Fruit fly (Drosophila melanogaster) whole organism, embryonic: Measurements from ENCODE around the gene Jon99Fii.

ENCODE experiments used
- BtbVII ChIP-seq: fragments of 200-800 bp; sonication (Bioruptor generic); optimal IDR thresholded peaks from 3 replicates; lab custom pipeline; 2017; ENCODE audit warnings: missing biosample characterization, mild to moderate bottlenecking, missing genetic modification characterization
- CG10565 ChIP-seq: fragments of 200-800 bp; sonication (Bioruptor generic); optimal IDR thresholded peaks from 3 replicates; lab custom pipeline; 2016; ENCODE audit warnings: missing biosample characterization, mild to moderate bottlenecking, missing genetic modification characterization
- CG11504 ChIP-seq: fragments of 200-800 bp; sonication (Bioruptor generic); optimal IDR thresholded peaks from 3 replicates; lab custom pipeline; 2019; ENCODE audit warnings: missing biosample characterization, mild to moderate bottlenecking, missing genetic modification characterization, moderate library complexity
- CG13424 ChIP-seq: fragments of 200-800 bp; sonication (Bioruptor generic); optimal IDR thresholded peaks from 2 replicates; lab custom pipeline; 2019; ENCODE audit warnings: missing biosample characterization, mild to moderate bottlenecking, missing genetic modification characterization, moderate library complexity
- CG13775 ChIP-seq: fragments of 200-800 bp; sonication (Bioruptor generic); optimal IDR thresholded peaks from 3 replicates; lab custom pipeline; 2017; ENCODE audit warnings: missing biosample characterization, mild to moderate bottlenecking, missing genetic modification characterization
- CG15601 ChIP-seq: fragments of 200-800 bp; sonication (Bioruptor generic); optimal IDR thresholded peaks from 3 replicates; lab custom pipeline; 2019; ENCODE audit warnings: missing biosample characterization, mild to moderate bottlenecking, missing genetic modification characterization, moderate library complexity
- CG18011 ChIP-seq: fragments of 200-800 bp; sonication (Bioruptor generic); optimal IDR thresholded peaks from 2 replicates; lab custom pipeline; 2017; ENCODE audit warnings: missing biosample characterization, missing genetic modification characterization, mild to moderate bottlenecking, moderate library complexity, missing genotype
- CG2129 ChIP-seq: fragments of 200-800 bp; sonication (Bioruptor generic); IDR thresholded peaks from 2 replicates; pipeline ENCODE4 v1.3.6; 2022; ENCODE audit warnings: missing biosample characterization, missing genetic modification characterization; ENCODE audit not compliant: partially characterized antibody
- CG2199 ChIP-seq: fragments of 200-800 bp; sonication (Bioruptor generic); IDR thresholded peaks from 3 replicates; pipeline ENCODE4 v1.3.6; 2022; ENCODE audit warnings: missing biosample characterization, missing genetic modification characterization
- CG3065 ChIP-seq: fragments of 200-800 bp; sonication (Bioruptor generic); optimal IDR thresholded peaks from 2 replicates; lab custom pipeline; 2016; ENCODE audit warnings: missing biosample characterization, missing genetic modification characterization
- CG31224 ChIP-seq: fragments of 200-800 bp; sonication (Bioruptor generic); IDR thresholded peaks from 2 replicates; pipeline ENCODE4 v1.3.6; 2022; ENCODE audit warnings: missing biosample characterization, missing genetic modification characterization
- CkIIα-i1 ChIP-seq: fragments of 200-800 bp; sonication (Bioruptor generic); IDR thresholded peaks from 2 replicates; pipeline ENCODE4 v1.3.6; 2022; ENCODE audit warnings: missing biosample characterization, missing genetic modification characterization
- D19A ChIP-seq: fragments of 200-800 bp; optimal IDR thresholded peaks from 3 replicates; lab custom pipeline; 2019; ENCODE audit warnings: missing biosample characterization, mild to moderate bottlenecking, missing genetic modification characterization, moderate library complexity
- E2f2 ChIP-seq: fragments of 200-800 bp; sonication (Bioruptor generic); IDR thresholded peaks from 2 replicates; pipeline ENCODE4 v1.3.6; 2022; ENCODE audit warnings: missing biosample characterization, missing genetic modification characterization
- Elba2 ChIP-seq: fragments of 200-800 bp; sonication (Bioruptor generic); optimal IDR thresholded peaks from 3 replicates; lab custom pipeline; 2016; ENCODE audit warnings: missing biosample characterization, missing genetic modification characterization
- GATAe ChIP-seq: fragments of 200-800 bp; sonication (Bioruptor generic); conservative IDR thresholded peaks from 2 replicates; pipeline ENCODE4 v1.3.6; 2022; ENCODE audit warnings: missing biosample characterization, missing genetic modification characterization
- Gug ChIP-seq: fragments of 200-800 bp; sonication (Bioruptor generic); IDR thresholded peaks from 4 replicates; pipeline ENCODE4 v1.3.6; 2022; ENCODE audit warnings: missing biosample characterization, missing genetic modification characterization
- H15 ChIP-seq: fragments of 200-800 bp; sonication (Bioruptor generic); IDR thresholded peaks from 3 replicates; pipeline ENCODE4 v1.3.6; 2022; ENCODE audit warnings: missing biosample characterization, missing genetic modification characterization
- HLHmδ ChIP-seq: fragments of 200-800 bp; sonication (Bioruptor generic); optimal IDR thresholded peaks from 2 replicates; lab custom pipeline; 2018; ENCODE audit warnings: missing biosample characterization, mild to moderate bottlenecking, missing genetic modification characterization, moderate library complexity
- HmgZ ChIP-seq: fragments of 200-800 bp; sonication (Bioruptor generic); optimal IDR thresholded peaks from 2 replicates; lab custom pipeline; 2018; ENCODE audit warnings: missing biosample characterization, mild to moderate bottlenecking, missing genetic modification characterization
- Hr78 ChIP-seq, 2 experiments: fragments of 200-800 bp in 1 of 2; fragments of >200 bp in 1 of 2; sonication (Bioruptor generic) in 1 of 2; optimal IDR thresholded peaks; 2 replicates each; lab custom pipeline; 2017 to 2019; ENCODE audit warnings: missing biosample characterization in 2 of 2, missing genetic modification characterization in 2 of 2, mild to moderate bottlenecking in 1 of 2, moderate library complexity in 1 of 2
- Lhr ChIP-seq: fragments of 200-800 bp; sonication (Bioruptor generic); optimal IDR thresholded peaks from 3 replicates; lab custom pipeline; 2017; ENCODE audit warnings: mild to moderate bottlenecking, missing biosample characterization, missing genetic modification reagents, missing genetic modification characterization
- MTF-1 ChIP-seq: fragments of 200-800 bp; sonication (Bioruptor generic); optimal IDR thresholded peaks from 2 replicates; lab custom pipeline; 2018; ENCODE audit warnings: missing biosample characterization, mild to moderate bottlenecking, missing genetic modification characterization, borderline replicate concordance
- Mad ChIP-seq: fragments of 200-800 bp; sonication (Bioruptor generic); optimal IDR thresholded peaks from 2 replicates; lab custom pipeline; 2016; ENCODE audit warnings: missing biosample characterization, missing genetic modification characterization
- NK7.1 ChIP-seq: fragments of 200-800 bp; sonication (Bioruptor generic); optimal IDR thresholded peaks from 3 replicates; lab custom pipeline; 2016; ENCODE audit warnings: missing biosample characterization, missing genetic modification characterization
- Nf-YC ChIP-seq: fragments of 200-800 bp; optimal IDR thresholded peaks from 3 replicates; lab custom pipeline; 2019; ENCODE audit warnings: missing biosample characterization, mild to moderate bottlenecking, missing genetic modification characterization, moderate library complexity
- Poxn ChIP-seq: fragments of 200-800 bp; sonication (Bioruptor generic); IDR thresholded peaks from 2 replicates; pipeline ENCODE4 v1.3.6; 2022; ENCODE audit warnings: missing biosample characterization, missing genetic modification characterization
- Rfx ChIP-seq: fragments of 200-800 bp; sonication (Bioruptor generic); IDR thresholded peaks from 2 replicates; pipeline ENCODE4 v1.3.6; 2022; ENCODE audit warnings: missing biosample characterization, missing genetic modification characterization
- Sox102F ChIP-seq: fragments of 200-800 bp; sonication (Bioruptor generic); optimal IDR thresholded peaks from 2 replicates; lab custom pipeline; 2018; ENCODE audit warnings: missing biosample characterization, mild to moderate bottlenecking, missing genetic modification characterization, moderate library complexity
- Tbp ChIP-seq: fragments of >200 bp; optimal IDR thresholded peaks from 2 replicates; lab custom pipeline; 2018; ENCODE audit warnings: missing biosample characterization, missing genetic modification characterization
- abd-A ChIP-seq: fragments of 200-800 bp; sonication (Bioruptor generic); optimal IDR thresholded peaks from 3 replicates; lab custom pipeline; 2019; ENCODE audit warnings: missing biosample characterization, mild to moderate bottlenecking, missing genetic modification characterization, moderate library complexity
- bowl ChIP-seq: fragments of 200-800 bp; sonication (Bioruptor generic); IDR thresholded peaks from 2 replicates; pipeline ENCODE4 v1.3.6; 2022; ENCODE audit warnings: missing biosample characterization, missing genetic modification characterization
- bsh ChIP-seq, 2 experiments: fragments of 200-800 bp; sonication (Bioruptor generic); optimal IDR thresholded peaks; 2 replicates each; lab custom pipeline; 2017 to 2018; ENCODE audit warnings: mild to moderate bottlenecking in 2 of 2, missing biosample characterization in 2 of 2, missing genetic modification characterization in 2 of 2, moderate library complexity in 1 of 2
- chif ChIP-seq, 2 experiments: fragments of 200-800 bp; sonication (Bioruptor generic); optimal IDR thresholded peaks; 3 replicates each; lab custom pipeline; 2016; ENCODE audit warnings: missing biosample characterization in 2 of 2, missing genetic modification characterization in 2 of 2
- croc ChIP-seq: fragments of 200-800 bp; sonication (Bioruptor generic); conservative IDR thresholded peaks from 3 replicates; pipeline ENCODE4 v1.3.6; 2022; ENCODE audit warnings: missing biosample characterization, missing genetic modification characterization
- cwo ChIP-seq: fragments of 200-800 bp; sonication (Bioruptor generic); optimal IDR thresholded peaks from 3 replicates; lab custom pipeline; 2017; ENCODE audit warnings: missing biosample characterization, missing genetic modification characterization, mild to moderate bottlenecking, moderate library complexity, missing genetic modification reagents
- dati ChIP-seq: fragments of 200-800 bp; sonication (Bioruptor generic); IDR thresholded peaks from 2 replicates; pipeline ENCODE4 v1.3.6; 2022; ENCODE audit warnings: missing biosample characterization, missing genetic modification characterization
- dmrt11E ChIP-seq: fragments of 200-800 bp; sonication (Bioruptor generic); optimal IDR thresholded peaks from 3 replicates; lab custom pipeline; 2018; ENCODE audit warnings: missing biosample characterization, mild to moderate bottlenecking, missing genetic modification characterization, moderate library complexity
- fru ChIP-seq: fragments of >200 bp; optimal IDR thresholded peaks from 2 replicates; lab custom pipeline; 2017
- gce ChIP-seq: fragments of 200-800 bp; sonication (Bioruptor generic); IDR thresholded peaks from 3 replicates; pipeline ENCODE4 v1.3.6; 2022; ENCODE audit warnings: missing biosample characterization, missing genetic modification characterization
- gt ChIP-seq: fragments of 200-800 bp; sonication (Bioruptor generic); IDR thresholded peaks from 2 replicates; pipeline ENCODE4 v1.3.6; 2022; ENCODE audit warnings: missing biosample characterization, missing genetic modification characterization
- h ChIP-seq: fragments of >200 bp; optimal IDR thresholded peaks from 2 replicates; lab custom pipeline; 2017
- insv ChIP-seq, 2 experiments: fragments of 200-800 bp; sonication (Bioruptor generic); optimal IDR thresholded peaks; 3 replicates each; lab custom pipeline; 2016 to 2018; ENCODE audit warnings: missing biosample characterization in 2 of 2, missing genetic modification characterization in 2 of 2
- kni ChIP-seq: fragments of 200-800 bp; sonication (Bioruptor generic); optimal IDR thresholded peaks from 3 replicates; lab custom pipeline; 2017; ENCODE audit warnings: mild to moderate bottlenecking, missing biosample characterization, missing genetic modification reagents, missing genetic modification characterization
- lbe ChIP-seq: fragments of 200-800 bp; sonication (Bioruptor generic); optimal IDR thresholded peaks from 2 replicates; lab custom pipeline; 2016; ENCODE audit warnings: missing biosample characterization, mild to moderate bottlenecking, missing genetic modification characterization
- mld ChIP-seq: fragments of 200-800 bp; sonication (Bioruptor generic); IDR thresholded peaks from 3 replicates; pipeline ENCODE4 v1.3.6; 2022; ENCODE audit warnings: missing biosample characterization, missing genetic modification characterization; ENCODE audit not compliant: partially characterized antibody
- nerfin-2 ChIP-seq: fragments of 200-800 bp; sonication (Bioruptor generic); IDR thresholded peaks from 2 replicates; pipeline ENCODE4 v1.3.6; 2022; ENCODE audit warnings: missing biosample characterization, missing genetic modification characterization; ENCODE audit not compliant: partially characterized antibody
- odd ChIP-seq: fragments of 200-800 bp; sonication (Bioruptor generic); optimal IDR thresholded peaks from 2 replicates; lab custom pipeline; 2017; ENCODE audit warnings: missing biosample characterization, mild to moderate bottlenecking, missing genetic modification characterization
- pum ChIP-seq: fragments of 200-800 bp; sonication (Bioruptor generic); optimal IDR thresholded peaks from 2 replicates; lab custom pipeline; 2016; ENCODE audit warnings: missing biosample characterization, missing genetic modification characterization
- so ChIP-seq: fragments of 200-800 bp; sonication (Bioruptor generic); IDR thresholded peaks from 3 replicates; pipeline ENCODE4 v1.3.6; 2022; ENCODE audit warnings: missing biosample characterization, missing genetic modification characterization

The Jon99Fii gene

DNA sequence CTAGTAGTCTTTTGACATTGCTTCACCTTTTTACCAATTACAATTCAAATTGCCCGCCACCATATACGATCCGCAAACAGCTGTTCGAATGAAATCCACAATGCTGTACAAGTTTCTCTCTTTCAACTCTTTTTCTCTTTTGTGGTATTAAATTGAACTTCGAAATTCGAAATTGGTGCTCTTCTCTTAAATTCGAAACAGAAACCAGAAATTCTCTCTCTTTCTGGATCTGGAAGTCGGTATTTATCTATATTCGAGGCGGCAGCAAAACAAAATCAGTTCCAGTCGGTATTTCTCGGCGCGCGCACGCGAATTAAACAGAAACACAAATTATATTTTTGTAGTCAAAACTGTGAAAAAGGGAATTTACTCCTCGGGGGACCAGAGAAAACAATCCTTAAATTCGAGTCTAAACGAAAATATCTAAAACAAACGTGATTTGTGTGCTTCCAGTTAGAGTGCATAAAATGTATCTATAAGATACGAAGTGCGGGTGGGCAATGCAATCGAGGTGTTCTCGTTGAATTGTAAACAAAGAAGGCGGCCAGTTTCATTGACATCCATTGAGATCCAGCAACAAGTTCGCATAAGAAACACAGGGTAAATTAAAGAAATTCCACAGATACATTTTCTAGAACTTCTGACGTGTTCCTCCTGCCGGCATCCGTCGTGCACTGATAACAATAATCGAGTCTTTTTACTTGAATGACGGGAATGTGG is 21.8 kb downstream of the Jon99Fii start, which contains the start of gene PH4alphaEFB (continued):
- TF ChIP-seq CG2129 (GFP tag; lab: Robert Waterston, UW) = no peak
- peak; percentile 1 for TF ChIP-seq odd (GFP tag; lab: Kevin White, UChicago)
- peak; percentile 10; the same call in 1 of the 3 replicates for TF ChIP-seq so (GFP tag; lab: Robert Waterston, UW)
- TF ChIP-seq Gug (GFP tag; lab: Robert Waterston, UW) = no peak
- no peak for TF ChIP-seq gce
- no peak for TF ChIP-seq Sox102F
- no peak for TF ChIP-seq CG31224
- TF ChIP-seq GATAe = no peak
- TF ChIP-seq CG11504 (tag; lab: Kevin White, UChicago) = peak; percentile 29
- no peak for TF ChIP-seq cwo
- no peak for TF ChIP-seq H15
- no peak for TF ChIP-seq Elba2 (GFP tag; lab: Kevin White, UChicago)
- TF ChIP-seq Nf-YC (tag; lab: Kevin White, UChicago) = peak; percentile 34
- TF ChIP-seq bowl = no peak
- TF ChIP-seq Poxn = no peak
- TF ChIP-seq Hr78 (GFP tag; optimal IDR thresholded peaks at IDR 0.05; lab: Kevin White, UChicago) = peak in 1 of 2 experiments; percentile 3
- TF ChIP-seq CG10565 (GFP tag; lab: Kevin White, UChicago) = no peak
- TF ChIP-seq mld (GFP tag; lab: Robert Waterston, UW) = no peak
- no peak for TF ChIP-seq bsh (GFP tag; optimal IDR thresholded peaks at IDR 0.05; lab: Kevin White, UChicago)
- TF ChIP-seq croc (GFP tag; lab: Robert Waterston, UW) = no peak
- no peak for TF ChIP-seq NK7.1
- no peak for TF ChIP-seq Mad
- no peak for TF ChIP-seq fru (lab: Kevin White, UChicago)
- no peak for TF ChIP-seq Rfx (GFP tag; lab: Robert Waterston, UW)
- TF ChIP-seq kni (GFP tag; lab: Kevin White, UChicago) = peak; percentile 3
- TF ChIP-seq dmrt11E (tag; lab: Kevin White, UChicago) = no peak
- TF ChIP-seq BtbVII (GFP tag; lab: Kevin White, UChicago) = no peak
- TF ChIP-seq pum = no peak
- TF ChIP-seq h (lab: Kevin White, UChicago) = no peak
- no peak for TF ChIP-seq CG18011
- no peak for TF ChIP-seq HmgZ (tag; lab: Kevin White, UChicago)
- TF ChIP-seq lbe (GFP tag; lab: Kevin White, UChicago) = peak; percentile 47
- no peak for TF ChIP-seq abd-A (tag; lab: Kevin White, UChicago)
- TF ChIP-seq CkIIα-i1 (GFP tag; lab: Robert Waterston, UW) = no peak
- no peak for TF ChIP-seq CG13424 (tag; lab: Kevin White, UChicago)
- TF ChIP-seq Tbp (GFP tag; lab: Kevin White, UChicago) = no peak
- TF ChIP-seq D19A (tag; lab: Kevin White, UChicago) = peak; percentile 43
- TF ChIP-seq gt (GFP tag; lab: Robert Waterston, UW) = no peak
- TF ChIP-seq MTF-1 = no peak
- TF ChIP-seq nerfin-2 (GFP tag; lab: Robert Waterston, UW) = no peak
- TF ChIP-seq CG15601 = no peak
- no peak for TF ChIP-seq CG13775 (GFP tag; lab: Kevin White, UChicago)
- no peak for TF ChIP-seq dati
- TF ChIP-seq insv (GFP tag; optimal IDR thresholded peaks at IDR 0.05; lab: Kevin White, UChicago) = peak in 1 of 2 experiments; percentile 51
- TF ChIP-seq HLHmδ (GFP tag; lab: Kevin White, UChicago) = no peak
- TF ChIP-seq CG2199 = 0 out of 3 replicates have a peak, but pooled peaks have one; percentile 28
- TF ChIP-seq chif (GFP tag; optimal IDR thresholded peaks at IDR 0.05; lab: Kevin White, UChicago) = no peak
- no peak for TF ChIP-seq Lhr (GFP tag; lab: Kevin White, UChicago)
- TF ChIP-seq CG3065 = no peak
- peak; percentile 92 for TF ChIP-seq E2f2 (GFP tag; lab: Robert Waterston, UW)
